Worm (Caenorhabditis elegans) whole organism, midembryonic: ENCODE data around the gene dod-20.

Source experiments
- T22C8.4 ChIP-seq: fragments of 200-800 bp; sonication (Bioruptor generic); IDR thresholded peaks from 2 replicates; pipeline ENCODE4 v1.3.6; 2022; ENCODE audit warnings: missing genetic modification characterization, missing compliant biosample characterization
- cog-1 ChIP-seq: sonication (generic microtip); optimal IDR thresholded peaks from 2 replicates; lab custom pipeline; 2016; ENCODE audit warnings: missing genetic modification characterization, missing compliant biosample characterization
- flt-1 ChIP-seq: fragments of 200-800 bp; sonication (Bioruptor generic); IDR thresholded peaks from 2 replicates; pipeline ENCODE4 v1.3.6; 2022; ENCODE audit warnings: missing genetic modification characterization, missing compliant biosample characterization
- klf-2 ChIP-seq: fragments of 200-800 bp; sonication (Bioruptor generic); conservative IDR thresholded peaks from 2 replicates; pipeline ENCODE4 v1.3.6; 2022; ENCODE audit warnings: missing genetic modification reagents, missing genetic modification characterization, missing compliant biosample characterization
- med-1 ChIP-seq: sonication (generic microtip); optimal IDR thresholded peaks from 2 replicates; lab custom pipeline; 2017; ENCODE audit warnings: missing genetic modification characterization, mild to moderate bottlenecking, missing compliant biosample characterization, antibody characterized with exemption, missing genetic modification reagents; ENCODE audit not compliant: insufficient read depth
- ref-1 ChIP-seq: fragments of 200-800 bp; sonication (Bioruptor generic); conservative IDR thresholded peaks from 2 replicates; pipeline ENCODE4 v1.3.6; 2022; ENCODE audit warnings: missing genetic modification reagents, missing genetic modification characterization, missing compliant biosample characterization
- tab-1 ChIP-seq: fragments of 200-800 bp; sonication (Bioruptor generic); IDR thresholded peaks from 2 replicates; pipeline ENCODE4 v1.3.6; 2022; ENCODE audit warnings: missing genetic modification characterization, missing compliant biosample characterization
- ztf-23 ChIP-seq: fragments of 200-800 bp; sonication (Bioruptor generic); IDR thresholded peaks from 2 replicates; pipeline ENCODE4 v1.3.6; 2022; ENCODE audit warnings: missing genetic modification reagents, missing genetic modification characterization, missing compliant biosample characterization
- ztf-29 ChIP-seq: fragments of 200-800 bp; sonication (Bioruptor generic); IDR thresholded peaks from 2 replicates; pipeline ENCODE4 v1.3.6; 2022; ENCODE audit warnings: missing genetic modification reagents, missing genetic modification characterization, missing compliant biosample characterization

The dod-20 gene

DNA sequence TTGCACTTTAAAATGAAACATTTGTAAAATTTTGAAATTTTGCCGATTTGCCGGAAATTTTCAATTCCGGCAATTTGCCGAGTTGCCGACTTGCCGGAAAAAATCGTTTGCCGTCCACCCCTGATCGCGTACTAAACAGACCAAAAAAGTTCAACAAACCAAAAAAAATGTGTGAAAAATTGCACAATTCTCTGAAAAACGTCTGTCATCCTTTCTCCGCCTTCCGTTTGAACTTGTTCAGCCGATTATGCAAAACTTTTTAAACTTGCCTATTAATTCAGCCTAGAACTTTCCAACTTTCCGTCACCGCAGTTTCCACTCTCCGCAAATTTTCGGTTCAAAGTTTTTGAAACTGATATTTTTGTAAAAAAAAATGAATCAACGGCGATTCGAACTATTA lies 1.9 kb downstream of the dod-20 start, which contains the start of gene B0554.5:
B0554.5 (plus strand) TSS at position 301 of the 400 bp plus-strand sequence.
- TF ChIP-seq klf-2 (GFP tag; lab: Robert Waterston, UW) (no peak), tab-1 (GFP tag; lab: Robert Waterston, UW) (no peak), ztf-23 (GFP tag; lab: Robert Waterston, UW) (no peak), cog-1 (no peak)

DNA sequence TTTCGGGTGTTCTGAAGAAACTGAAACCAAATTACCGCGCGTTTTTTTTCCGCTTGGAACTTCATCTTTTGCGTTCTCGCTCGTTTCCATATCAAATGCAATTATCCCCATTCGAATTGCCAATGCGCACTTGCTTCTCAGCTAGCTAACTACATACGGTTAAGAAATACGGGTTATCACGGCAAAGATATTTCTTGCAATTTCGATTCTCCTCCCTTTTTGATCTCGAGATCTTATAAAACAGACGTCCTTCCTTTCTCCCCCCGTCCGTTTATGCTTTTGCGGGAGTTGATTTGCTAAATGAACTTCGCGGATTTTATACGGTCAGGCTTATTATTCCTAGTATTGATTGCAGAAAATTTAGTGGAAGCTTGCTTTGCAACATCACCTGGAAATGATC lies 6.6 kb downstream of the dod-20 start, which contains the start of gene B0554.4:
B0554.4 (plus strand) TSS at position 301 of the 400 bp plus-strand sequence.
- no peak for TF ChIP-seq ref-1 (GFP tag; lab: Robert Waterston, UW)
- TF ChIP-seq flt-1 (GFP tag; lab: Robert Waterston, UW): no peak

- TF ChIP-seq med-1 (GFP tag; lab: Kevin White, UChicago): no peak
- TF ChIP-seq ztf-29 (GFP tag; lab: Robert Waterston, UW): no peak
- TF ChIP-seq klf-2 (GFP tag; lab: Robert Waterston, UW): no peak
- TF ChIP-seq tab-1 (GFP tag; lab: Robert Waterston, UW): no peak
- no peak for TF ChIP-seq flt-1 (GFP tag; lab: Robert Waterston, UW)
- TF ChIP-seq cog-1: no peak
- no peak for TF ChIP-seq T22C8.4 (GFP tag; lab: Robert Waterston, UW)
- TF ChIP-seq ref-1 (GFP tag; lab: Robert Waterston, UW): no peak
- TF ChIP-seq ztf-23 (GFP tag; lab: Robert Waterston, UW): no peak
These were observed 10.8 kb downstream of the dod-20 start for ce11 chrV:432991-433390.

DNA sequence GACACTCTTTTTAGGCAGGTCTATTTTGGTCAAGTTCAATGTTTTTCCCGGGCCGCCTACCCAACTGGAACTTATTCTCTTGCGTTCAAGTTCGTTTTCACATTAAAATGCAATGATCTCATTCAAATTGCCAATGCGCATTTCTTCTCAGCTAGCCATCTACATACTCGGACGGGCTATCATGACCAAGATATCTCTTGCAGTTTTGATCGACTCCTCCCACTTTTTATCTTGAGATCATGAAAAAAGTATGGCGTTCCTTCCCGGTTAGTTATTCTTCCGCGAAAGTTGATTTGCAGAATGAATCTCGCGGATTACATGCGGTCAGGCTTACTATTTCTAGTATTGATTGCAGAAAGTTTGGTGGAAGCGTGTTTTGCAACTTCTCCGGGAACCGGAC lies 11.7 kb downstream of the dod-20 start, which contains the start of gene B0554.2:
B0554.2 (plus strand) TSS at position 301 of the 400 bp plus-strand sequence.
- no peak for TF ChIP-seq ztf-23 (GFP tag; lab: Robert Waterston, UW)
- no peak for TF ChIP-seq klf-2 (GFP tag; lab: Robert Waterston, UW)
- no peak for TF ChIP-seq tab-1 (GFP tag; lab: Robert Waterston, UW)
- no peak for TF ChIP-seq med-1 (GFP tag; lab: Kevin White, UChicago)
- TF ChIP-seq flt-1 (GFP tag; lab: Robert Waterston, UW): no peak
- TF ChIP-seq T22C8.4 (GFP tag; lab: Robert Waterston, UW): no peak
- no peak for TF ChIP-seq ztf-29 (GFP tag; lab: Robert Waterston, UW)
- no peak for TF ChIP-seq ref-1 (GFP tag; lab: Robert Waterston, UW)
- TF ChIP-seq cog-1: no peak

- no peak for TF ChIP-seq T22C8.4 (GFP tag; lab: Robert Waterston, UW)
- TF ChIP-seq cog-1: no peak
- no peak for TF ChIP-seq tab-1 (GFP tag; lab: Robert Waterston, UW)
- TF ChIP-seq med-1 (GFP tag; lab: Kevin White, UChicago): no peak
- TF ChIP-seq ref-1 (GFP tag; lab: Robert Waterston, UW): no peak
- no peak for TF ChIP-seq flt-1 (GFP tag; lab: Robert Waterston, UW)
- no peak for TF ChIP-seq klf-2 (GFP tag; lab: Robert Waterston, UW)
- no peak for TF ChIP-seq ztf-29 (GFP tag; lab: Robert Waterston, UW)
- TF ChIP-seq ztf-23 (GFP tag; lab: Robert Waterston, UW): no peak
These were observed 15.9 kb downstream of the dod-20 start, which contains the start of gene B0554.1 for ce11 chrV:438094-438493. TSS of gene B0554.1 (plus strand) at chrV:438394.

DNA sequence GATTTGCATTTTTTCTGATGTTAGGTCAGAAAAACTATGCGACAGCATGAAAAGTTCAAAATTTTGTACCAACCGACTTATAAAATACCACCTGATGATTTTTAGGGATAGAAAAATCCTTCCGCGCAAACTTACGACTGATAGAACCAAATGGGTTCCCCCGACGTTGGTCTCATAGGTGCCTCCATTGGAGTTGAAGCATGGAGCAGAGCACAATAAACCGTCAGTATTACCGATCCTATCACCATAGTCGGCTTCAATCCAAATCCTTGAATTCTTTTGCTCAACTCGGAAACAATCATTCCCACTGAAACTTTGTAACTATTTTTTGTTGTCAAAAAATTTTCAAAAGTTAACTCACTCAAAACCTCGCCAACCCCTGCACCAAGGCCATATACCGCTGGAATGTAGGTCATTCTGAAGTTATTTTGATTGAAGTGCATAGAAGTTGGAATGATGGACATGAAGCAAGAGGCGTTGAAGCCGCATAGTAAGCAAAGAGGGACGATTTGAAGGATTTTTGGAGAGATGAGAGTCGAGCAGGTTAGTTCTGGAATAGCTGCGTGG lies 17.0 kb downstream of the dod-20 start:
- TF ChIP-seq T22C8.4 (GFP tag; lab: Robert Waterston, UW): no peak
- no peak for TF ChIP-seq tab-1 (GFP tag; lab: Robert Waterston, UW)
- TF ChIP-seq med-1 (GFP tag; lab: Kevin White, UChicago): no peak
- TF ChIP-seq cog-1: no peak
- no peak for TF ChIP-seq ztf-23 (GFP tag; lab: Robert Waterston, UW)
- no peak for TF ChIP-seq ref-1 (GFP tag; lab: Robert Waterston, UW)
- no peak for TF ChIP-seq flt-1 (GFP tag; lab: Robert Waterston, UW)
- TF ChIP-seq ztf-29 (GFP tag; lab: Robert Waterston, UW): no peak
- TF ChIP-seq klf-2 (GFP tag; lab: Robert Waterston, UW): no peak

DNA sequence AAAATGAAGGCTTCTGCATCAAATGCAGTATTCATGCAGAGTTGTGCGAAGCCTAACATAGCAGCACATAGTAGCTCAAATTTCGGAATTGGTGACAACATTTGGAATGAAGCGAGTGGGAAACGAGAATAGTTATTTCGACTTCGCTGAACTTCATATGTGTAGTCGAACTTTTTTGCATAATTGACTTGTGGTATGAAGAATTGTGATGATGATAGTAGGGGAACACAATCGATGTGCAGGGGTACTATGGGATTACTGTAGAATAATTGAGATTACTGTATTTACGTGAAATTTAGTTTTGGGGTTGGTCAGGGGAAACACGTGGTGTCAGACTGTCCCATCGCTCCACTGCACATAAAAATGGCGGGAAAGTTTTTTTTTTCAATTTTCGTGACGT lies 18.7 kb downstream of the dod-20 start, which contains the start of gene B0554.7:
B0554.7 (minus strand) TSS at position 101 of the 400 bp plus-strand sequence.
- TF ChIP-seq klf-2 (GFP tag; lab: Robert Waterston, UW): no peak
- TF ChIP-seq tab-1 (GFP tag; lab: Robert Waterston, UW): no peak
- TF ChIP-seq cog-1: no peak
- no peak for TF ChIP-seq ztf-23 (GFP tag; lab: Robert Waterston, UW)

DNA sequence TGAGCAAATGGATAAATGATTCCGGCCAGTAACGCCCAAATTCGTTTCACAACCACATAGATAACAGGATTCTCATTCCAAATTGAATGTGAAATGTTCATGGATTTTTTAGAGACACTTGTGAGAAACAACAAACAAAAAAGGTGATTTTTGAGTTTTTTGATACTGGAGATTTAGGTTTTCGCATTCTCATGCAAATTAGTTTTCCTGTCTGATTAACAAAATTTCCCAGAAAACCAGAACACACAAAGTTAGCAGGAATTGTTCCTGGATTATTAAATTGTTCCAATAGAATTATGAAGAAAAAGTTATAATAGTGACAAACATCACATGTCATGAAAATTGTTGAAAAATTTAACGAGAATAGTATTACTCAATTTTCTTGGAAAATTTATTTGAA lies 21.0 kb downstream of the dod-20 start, which contains the start of gene srh-33:
srh-33 (minus strand) TSS at position 101 of the 400 bp plus-strand sequence.
- TF ChIP-seq klf-2 (GFP tag; lab: Robert Waterston, UW): no peak
- no peak for TF ChIP-seq tab-1 (GFP tag; lab: Robert Waterston, UW)
- no peak for TF ChIP-seq cog-1
- TF ChIP-seq med-1 (GFP tag; lab: Kevin White, UChicago): no peak
- TF ChIP-seq ref-1 (GFP tag; lab: Robert Waterston, UW): no peak
- no peak for TF ChIP-seq ztf-23 (GFP tag; lab: Robert Waterston, UW)
- no peak for TF ChIP-seq ztf-29 (GFP tag; lab: Robert Waterston, UW)

- no peak for TF ChIP-seq flt-1 (GFP tag; lab: Robert Waterston, UW)
- TF ChIP-seq tab-1 (GFP tag; lab: Robert Waterston, UW): no peak
- no peak for TF ChIP-seq med-1 (GFP tag; lab: Kevin White, UChicago)
- TF ChIP-seq klf-2 (GFP tag; lab: Robert Waterston, UW): no peak
- TF ChIP-seq T22C8.4 (GFP tag; lab: Robert Waterston, UW): no peak
- TF ChIP-seq ztf-29 (GFP tag; lab: Robert Waterston, UW): no peak
- no peak for TF ChIP-seq ref-1 (GFP tag; lab: Robert Waterston, UW)
- no peak for TF ChIP-seq cog-1
- no peak for TF ChIP-seq ztf-23 (GFP tag; lab: Robert Waterston, UW)
These were observed 24.3 kb downstream of the dod-20 start, which contains the start of gene srh-34 for ce11 chrV:446574-446973. TSS of gene srh-34 (minus strand) at chrV:446674.
